Worm (Caenorhabditis elegans) whole organism, midembryonic: Measurements from ENCODE around the gene D2024.5.

Source experiments
- T22C8.4 ChIP-seq: fragments of 200-800 bp; sonication (Bioruptor generic); IDR thresholded peaks from 2 replicates; pipeline ENCODE4 v1.3.6; 2022; ENCODE audit warnings: missing genetic modification characterization, missing compliant biosample characterization
- cog-1 ChIP-seq: sonication (generic microtip); optimal IDR thresholded peaks from 2 replicates; lab custom pipeline; 2016; ENCODE audit warnings: missing genetic modification characterization, missing compliant biosample characterization
- flt-1 ChIP-seq: fragments of 200-800 bp; sonication (Bioruptor generic); IDR thresholded peaks from 2 replicates; pipeline ENCODE4 v1.3.6; 2022; ENCODE audit warnings: missing genetic modification characterization, missing compliant biosample characterization
- med-1 ChIP-seq: sonication (generic microtip); optimal IDR thresholded peaks from 2 replicates; lab custom pipeline; 2017; ENCODE audit warnings: missing genetic modification characterization, mild to moderate bottlenecking, missing compliant biosample characterization, antibody characterized with exemption, missing genetic modification reagents; ENCODE audit not compliant: insufficient read depth
- ref-1 ChIP-seq: fragments of 200-800 bp; sonication (Bioruptor generic); conservative IDR thresholded peaks from 2 replicates; pipeline ENCODE4 v1.3.6; 2022; ENCODE audit warnings: missing genetic modification reagents, missing genetic modification characterization, missing compliant biosample characterization
- tab-1 ChIP-seq: fragments of 200-800 bp; sonication (Bioruptor generic); IDR thresholded peaks from 2 replicates; pipeline ENCODE4 v1.3.6; 2022; ENCODE audit warnings: missing genetic modification characterization, missing compliant biosample characterization
- ztf-29 ChIP-seq: fragments of 200-800 bp; sonication (Bioruptor generic); IDR thresholded peaks from 2 replicates; pipeline ENCODE4 v1.3.6; 2022; ENCODE audit warnings: missing genetic modification reagents, missing genetic modification characterization, missing compliant biosample characterization

DNA sequence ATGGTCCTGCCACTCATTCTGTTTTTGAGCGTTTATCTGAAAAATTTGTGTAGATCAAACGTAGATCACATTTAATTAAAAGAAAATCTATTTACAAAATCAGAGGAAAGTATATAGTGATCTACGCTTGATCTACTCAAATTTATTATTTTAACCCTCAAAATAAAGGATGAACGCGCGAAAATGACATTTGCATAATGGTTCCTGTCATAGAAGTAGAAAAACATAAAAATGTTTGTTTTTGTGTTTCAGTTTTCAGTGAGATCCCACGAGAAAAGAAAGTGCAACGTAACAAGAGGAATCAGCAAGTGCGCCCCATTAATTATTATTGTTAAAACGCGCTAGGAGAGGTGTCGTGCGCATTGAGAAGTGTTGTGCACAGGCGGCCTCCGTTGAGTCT lies 16.8 kb downstream of the D2024.5 start:
- TF ChIP-seq ztf-29 (GFP tag; lab: Robert Waterston, UW) (no peak), med-1 (GFP tag; lab: Kevin White, UChicago) (no peak), cog-1 (no peak), ref-1 (GFP tag; lab: Robert Waterston, UW) (no peak), flt-1 (GFP tag; lab: Robert Waterston, UW) (no peak), tab-1 (GFP tag; lab: Robert Waterston, UW) (no peak), T22C8.4 (GFP tag; lab: Robert Waterston, UW) (no peak)
